Worm (Caenorhabditis elegans) whole organism, late embryonic: ENCODE measurements around the gene W08F4.13.
A peak's percentile ranks its signal among the peaks of the same experiment; 100 is the strongest.

Experiments
- K09A11.1 ChIP-seq: sonication (generic microtip); optimal IDR thresholded peaks from 2 replicates; lab custom pipeline; 2017; ENCODE audit warnings: antibody characterized with exemption, mild to moderate bottlenecking, missing genetic modification characterization, missing compliant biosample characterization; ENCODE audit not compliant: insufficient read depth
- ahr-1 ChIP-seq: sonication (generic microtip); optimal IDR thresholded peaks from 2 replicates; lab custom pipeline; 2016; ENCODE audit warnings: missing genetic modification characterization, missing compliant biosample characterization
- ceh-19 ChIP-seq: fragments of 200-800 bp; sonication (Bioruptor generic); optimal IDR thresholded peaks from 2 replicates; lab custom pipeline; 2018; ENCODE audit warnings: mild to moderate bottlenecking, missing genetic modification characterization, missing compliant biosample characterization
- ceh-31 ChIP-seq: sonication (generic microtip); optimal IDR thresholded peaks from 2 replicates; lab custom pipeline; 2016; ENCODE audit warnings: missing genetic modification characterization, missing compliant biosample characterization
- ceh-45 ChIP-seq: fragments of 200-800 bp; sonication (Bioruptor generic); IDR thresholded peaks from 2 replicates; pipeline ENCODE4 v1.3.6; 2022; ENCODE audit warnings: missing genetic modification reagents, missing genetic modification characterization, missing compliant biosample characterization
- ceh-48 ChIP-seq: sonication (generic microtip); optimal IDR thresholded peaks from 2 replicates; lab custom pipeline; 2016; ENCODE audit warnings: missing genetic modification characterization, inconsistent platforms, missing compliant biosample characterization
- hlh-15 ChIP-seq: sonication (generic microtip); optimal IDR thresholded peaks from 2 replicates; lab custom pipeline; 2016; ENCODE audit warnings: missing genetic modification characterization, missing compliant biosample characterization
- hlh-8 ChIP-seq: sonication (generic microtip); optimal IDR thresholded peaks from 2 replicates; lab custom pipeline; 2016; ENCODE audit warnings: missing genotype, missing genetic modification characterization, missing compliant biosample characterization
- lim-6 ChIP-seq: sonication (generic microtip); optimal IDR thresholded peaks from 2 replicates; lab custom pipeline; 2016; ENCODE audit warnings: missing genetic modification characterization, missing compliant biosample characterization
- mec-3 ChIP-seq: sonication (generic microtip); optimal IDR thresholded peaks from 2 replicates; lab custom pipeline; 2016; ENCODE audit warnings: borderline replicate concordance, missing genetic modification characterization, missing compliant biosample characterization
- odd-2 ChIP-seq: sonication (generic microtip); optimal IDR thresholded peaks from 2 replicates; lab custom pipeline; 2017; ENCODE audit warnings: antibody characterized with exemption, mild to moderate bottlenecking, missing genetic modification characterization, missing compliant biosample characterization
- pax-1 ChIP-seq: fragments of 150-350 bp; optimal IDR thresholded peaks from 2 replicates; lab custom pipeline; 2014; ENCODE audit warnings: missing biosample characterization, missing genetic modification characterization
- pqm-1 ChIP-seq: sonication (generic microtip); optimal IDR thresholded peaks from 2 replicates; lab custom pipeline; 2016; ENCODE audit warnings: missing genetic modification characterization, missing compliant biosample characterization
- rnt-1 ChIP-seq: sonication (generic microtip); optimal IDR thresholded peaks from 2 replicates; lab custom pipeline; 2016; ENCODE audit warnings: missing genetic modification characterization, missing compliant biosample characterization
- syd-9 ChIP-seq: sonication (generic microtip); optimal IDR thresholded peaks from 2 replicates; lab custom pipeline; 2016; ENCODE audit warnings: mild to moderate bottlenecking, missing genetic modification characterization, moderate library complexity, missing compliant biosample characterization
- ttx-3 ChIP-seq: sonication (generic microtip); optimal IDR thresholded peaks from 2 replicates; lab custom pipeline; 2016; ENCODE audit warnings: missing genetic modification reagents, missing genetic modification characterization, missing compliant biosample characterization
- unc-55 ChIP-seq: sonication (generic microtip); optimal IDR thresholded peaks from 2 replicates; lab custom pipeline; 2017; ENCODE audit warnings: missing biosample characterization, missing genetic modification reagents, missing genetic modification characterization
- unc-86 ChIP-seq: sonication (generic microtip); optimal IDR thresholded peaks from 2 replicates; lab custom pipeline; 2016; ENCODE audit warnings: missing genetic modification characterization, missing compliant biosample characterization
- ztf-16 ChIP-seq: sonication (generic microtip); optimal IDR thresholded peaks from 2 replicates; lab custom pipeline; 2017; ENCODE audit warnings: missing genetic modification characterization, missing compliant biosample characterization

Gene W08F4.13

DNA sequence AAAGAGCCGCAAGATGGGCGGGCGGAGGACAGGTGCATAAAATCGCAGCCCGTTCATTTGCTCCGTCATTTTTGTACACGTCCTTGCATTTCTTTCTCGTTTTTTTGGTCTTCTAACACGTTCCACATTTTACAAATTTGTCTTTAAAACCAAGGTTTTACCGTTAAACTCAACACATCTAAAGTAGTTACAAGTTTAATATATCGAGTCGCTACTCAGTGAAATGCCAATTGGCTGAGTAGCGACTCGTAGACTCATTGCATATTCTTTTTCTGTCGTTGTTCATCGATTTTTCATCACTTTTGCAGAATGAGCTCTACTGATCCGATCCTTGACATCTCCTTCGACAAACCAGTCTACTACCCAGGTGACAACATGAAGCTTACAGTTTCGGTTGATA, 42.6 kb downstream of the W08F4.13 start, which contains the start of gene arrd-1:
Gene arrd-1, plus strand, starts transcription at position 301 of the 400 bp plus-strand sequence.
- TF ChIP-seq odd-2 (tag; lab: Kevin White, UChicago) (no peak), ztf-16 (tag; lab: Kevin White, UChicago) (no peak), unc-86 (tag; lab: Kevin White, UChicago) (no peak), K09A11.1 (tag; lab: Kevin White, UChicago) (no peak), syd-9 (no peak), pqm-1 (tag; lab: Kevin White, UChicago) (no peak), ttx-3 (no peak), hlh-15 (no peak), lim-6 (no peak), ceh-31 (tag; lab: Kevin White, UChicago) (no peak), ceh-48 (tag; lab: Kevin White, UChicago) (no peak), ceh-45 (GFP tag; lab: Robert Waterston, UW) (no peak), ceh-19 (no peak), mec-3 (no peak), pax-1 (tag; lab: Kevin White, UChicago) (no peak), rnt-1 (no peak)

- TF ChIP-seq hlh-8 (tag; lab: Kevin White, UChicago) = no peak
These were observed 43.3 kb downstream of the W08F4.13 start for ce11 chrII:627913-628312.

DNA sequence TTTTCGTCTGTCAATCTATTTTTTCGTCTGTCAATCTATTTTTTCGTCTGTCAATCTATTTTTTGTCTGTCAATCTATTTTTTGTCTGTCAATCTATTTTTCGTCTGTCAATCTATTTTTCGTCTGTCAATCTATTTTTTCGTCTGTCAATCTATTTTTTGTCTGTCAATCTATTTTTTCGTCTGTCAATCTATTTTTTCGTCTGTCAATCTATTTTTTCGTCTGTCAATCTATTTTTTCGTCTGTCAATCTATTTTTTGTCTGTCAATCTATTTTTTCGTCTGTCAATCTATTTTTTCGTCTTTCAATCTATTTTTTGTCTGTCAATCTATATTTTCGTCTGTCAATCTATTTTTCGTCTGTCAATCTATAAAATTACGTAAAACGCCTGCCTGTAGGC, 44.9 kb downstream of the W08F4.13 start:
- 0 out of 2 replicates have a peak, but pooled peaks have one; percentile 50 for TF ChIP-seq ceh-45 (GFP tag; lab: Robert Waterston, UW)

DNA sequence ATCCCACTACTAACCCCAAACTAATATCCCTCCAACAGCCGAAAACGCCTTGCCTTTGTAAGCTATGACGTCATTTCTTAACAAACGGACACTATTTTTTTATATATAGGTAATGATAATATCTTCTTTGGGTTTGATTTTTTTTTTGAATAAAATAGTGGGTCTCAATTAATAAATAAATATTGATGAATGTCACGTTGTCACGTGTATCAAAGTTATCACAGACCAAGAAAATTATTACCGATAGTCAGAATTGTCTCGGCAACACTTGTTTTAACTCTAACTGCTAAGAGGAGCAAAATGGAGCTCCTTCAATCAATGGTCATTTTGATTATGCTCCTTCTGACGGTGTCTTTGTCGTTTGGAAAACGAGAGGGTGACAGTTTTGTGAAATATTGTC, 49.4 kb downstream of the W08F4.13 start, which contains the start of gene T04B8.1:
Gene T04B8.1, plus strand, starts transcription at position 301 of the 400 bp plus-strand sequence.
- TF ChIP-seq ttx-3 (no peak), unc-55 (GFP tag; lab: Kevin White, UChicago) (no peak), unc-86 (tag; lab: Kevin White, UChicago) (no peak), ahr-1 (no peak), ztf-16 (tag; lab: Kevin White, UChicago) (no peak)
